Worm (Caenorhabditis elegans): ENCODE results near the gene oac-24.

Gene oac-24

ce11 chrV:4676812-4677211 lies 33.8 kb upstream of the oac-24 start:
- TF ChIP-seq pes-1 (GFP tag; IDR thresholded peaks at IDR 0.05) = no peak

DNA sequence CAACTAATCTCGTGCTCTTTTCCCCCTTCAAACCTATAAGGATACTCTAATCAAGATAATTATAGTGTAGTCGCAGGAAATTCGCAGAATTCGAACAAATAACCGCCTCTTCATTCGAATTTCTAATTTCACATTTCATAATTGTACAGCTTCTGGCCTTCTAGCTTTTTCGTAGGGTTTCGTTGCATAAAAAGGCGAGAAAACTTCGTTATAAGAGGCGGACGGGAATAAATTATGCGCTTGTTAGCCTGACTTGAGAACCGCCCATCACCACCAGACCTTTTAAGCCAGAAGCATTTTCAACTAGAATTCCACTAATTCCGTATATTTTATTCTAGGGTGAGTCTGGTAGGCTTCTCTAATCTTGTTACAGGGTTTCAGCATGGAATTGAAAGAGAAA lies 28.9 kb upstream of the oac-24 start, which contains the start of gene K03B4.4:
TSS of gene K03B4.4 (plus strand) at position 301 of the 400 bp plus-strand sequence.
- TF ChIP-seq F13C5.2 (tag; optimal IDR thresholded peaks at IDR 0.05) = no peak
- TF ChIP-seq hmg-4 (GFP tag; optimal IDR thresholded peaks at IDR 0.05) = no peak
- TF ChIP-seq scrt-1 (GFP tag; IDR thresholded peaks at IDR 0.05) = no peak
- TF ChIP-seq flt-1 (GFP tag; IDR thresholded peaks at IDR 0.05) = no peak
- no peak for TF ChIP-seq aly-1 (tag; optimal IDR thresholded peaks at IDR 0.05)
- no peak for TF ChIP-seq pes-1 (GFP tag; IDR thresholded peaks at IDR 0.05)
- no peak for TF ChIP-seq B0310.2 (tag; optimal IDR thresholded peaks at IDR 0.05)

DNA sequence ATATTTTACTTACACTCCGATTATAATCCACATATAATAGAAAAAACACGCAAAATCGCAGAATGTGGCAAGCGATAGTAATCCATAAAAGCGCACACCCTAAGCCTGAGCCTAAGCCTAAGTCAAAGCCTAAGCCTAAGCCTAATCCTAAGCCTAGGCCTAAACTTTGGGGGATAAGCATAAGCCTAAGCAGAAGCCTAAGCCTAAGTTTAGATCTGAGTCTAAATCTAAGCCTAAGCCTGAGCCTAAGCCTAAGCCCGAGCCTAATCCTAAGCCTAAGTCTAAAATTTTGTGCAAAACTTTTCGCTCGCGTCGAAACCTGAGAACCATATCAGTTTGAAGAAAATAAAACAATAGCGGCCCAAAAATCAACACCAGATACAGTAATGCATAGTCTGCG lies 26.4 kb upstream of the oac-24 start:
- TF ChIP-seq hmg-4 (GFP tag; optimal IDR thresholded peaks at IDR 0.05) = no peak
- peak; percentile 73 for TF ChIP-seq ceh-36 (tag; optimal IDR thresholded peaks at IDR 0.05)
- TF ChIP-seq hmbx-1 (tag; optimal IDR thresholded peaks at IDR 0.05) = no peak
- TF ChIP-seq ceh-13 (GFP tag; optimal IDR thresholded peaks at IDR 0.05) = no peak

- TF ChIP-seq ets-7 (tag; optimal IDR thresholded peaks at IDR 0.05) (no peak), pes-1 (GFP tag; IDR thresholded peaks at IDR 0.05) (no peak), scrt-1 (GFP tag; IDR thresholded peaks at IDR 0.05) (no peak), hmg-4 (GFP tag; optimal IDR thresholded peaks at IDR 0.05) (no peak), tra-4 (tag; optimal IDR thresholded peaks at IDR 0.05) (no peak), ama-1 (optimal IDR thresholded peaks at IDR 0.05) (no peak), sea-1 (GFP tag; conservative IDR thresholded peaks at IDR 0.05) (no peak), ceh-36 (tag; optimal IDR thresholded peaks at IDR 0.05) (no peak), F13C5.2 (tag; optimal IDR thresholded peaks at IDR 0.05) (peak; percentile 54)
These were observed 23.7 kb upstream of the oac-24 start, which contains the start of gene taf-10 for ce11 chrV:4686680-4687470. TSS of gene taf-10 (plus strand) at chrV:4687103.

DNA sequence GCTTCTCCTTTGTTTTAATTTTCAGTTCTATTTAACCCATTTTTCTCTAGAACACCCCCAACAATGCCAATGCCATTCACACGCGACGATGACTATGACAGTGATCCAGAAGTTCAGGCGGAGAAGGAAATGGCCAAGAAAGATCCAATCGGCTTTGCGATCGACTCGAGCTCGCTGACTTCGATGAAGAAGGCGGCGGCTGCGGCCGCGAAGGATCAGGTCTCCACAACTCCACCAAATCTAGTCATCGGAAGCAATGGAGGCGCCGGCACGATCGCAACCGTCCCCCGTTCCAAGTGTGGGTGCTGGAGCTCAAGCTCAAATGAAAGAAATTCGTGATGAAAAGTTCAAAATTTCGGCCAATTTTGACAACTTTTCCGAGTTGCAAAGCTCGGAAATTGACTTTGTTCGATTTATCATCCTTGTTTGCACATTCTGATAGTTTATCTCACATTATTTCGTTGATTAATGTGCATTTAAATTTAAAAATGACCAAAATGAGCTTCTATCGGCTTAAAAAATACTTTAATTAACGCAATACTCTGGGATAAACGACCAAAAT lies 22.5 kb upstream of the oac-24 start, which contains the start of gene K03B4.2:
TSS of gene K03B4.2 (plus strand) at position 51 of the 562 bp plus-strand sequence.
- no peak for TF ChIP-seq aly-1 (tag; optimal IDR thresholded peaks at IDR 0.05)

ce11 chrV:4689234-4689633 lies 21.3 kb upstream of the oac-24 start, which contains the start of gene K03B4.1:
TSS of gene K03B4.1 (plus strand) at chrV:4689330.
- TF ChIP-seq flt-1 (GFP tag; IDR thresholded peaks at IDR 0.05) = no peak
- TF ChIP-seq tra-4 (tag; optimal IDR thresholded peaks at IDR 0.05) = no peak
- no peak for TF ChIP-seq hnd-1 (tag; optimal IDR thresholded peaks at IDR 0.05)
- TF ChIP-seq aly-1 (tag; optimal IDR thresholded peaks at IDR 0.05) = no peak
- no peak for TF ChIP-seq hmg-4 (GFP tag; optimal IDR thresholded peaks at IDR 0.05)
- no peak for TF ChIP-seq F13C5.2 (tag; optimal IDR thresholded peaks at IDR 0.05)
- TF ChIP-seq ceh-36 (tag; optimal IDR thresholded peaks at IDR 0.05) = no peak
- TF ChIP-seq sea-1 (GFP tag; conservative IDR thresholded peaks at IDR 0.05) = no peak
- no peak for TF ChIP-seq tbx-11 (GFP tag; IDR thresholded peaks at IDR 0.05)
- no peak for TF ChIP-seq ets-7 (tag; optimal IDR thresholded peaks at IDR 0.05)
- TF ChIP-seq ama-1 (optimal IDR thresholded peaks at IDR 0.05) = no peak
- no peak for TF ChIP-seq scrt-1 (GFP tag; IDR thresholded peaks at IDR 0.05)
- no peak for TF ChIP-seq tbx-37 (GFP tag; conservative IDR thresholded peaks at IDR 0.05)

DNA sequence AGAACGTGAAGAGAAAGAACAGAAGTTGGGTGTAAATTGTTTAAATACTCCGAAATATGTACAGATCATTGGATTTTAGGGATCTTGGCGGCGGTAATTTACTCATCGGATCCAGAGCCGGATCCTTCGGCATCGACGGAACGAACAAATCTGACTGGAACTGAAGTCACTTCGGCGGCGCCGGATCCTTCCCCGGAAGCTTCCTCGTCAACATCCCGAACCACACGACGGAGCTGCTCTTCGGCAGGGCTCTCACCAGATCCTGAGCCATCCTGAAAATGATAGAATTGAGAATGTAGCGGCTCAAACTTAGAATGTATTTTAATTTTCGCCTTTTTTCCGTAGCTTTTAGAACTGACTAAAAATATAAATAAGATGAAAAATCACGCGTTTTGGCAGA lies 18.9 kb upstream of the oac-24 start:
- TF ChIP-seq sea-1 (GFP tag; conservative IDR thresholded peaks at IDR 0.05) (no peak), ceh-36 (tag; optimal IDR thresholded peaks at IDR 0.05) (no peak), pes-1 (GFP tag; IDR thresholded peaks at IDR 0.05) (no peak), tbx-37 (GFP tag; conservative IDR thresholded peaks at IDR 0.05) (no peak), hmbx-1 (tag; optimal IDR thresholded peaks at IDR 0.05) (no peak), F13C5.2 (tag; optimal IDR thresholded peaks at IDR 0.05) (no peak), ets-7 (tag; optimal IDR thresholded peaks at IDR 0.05) (no peak)

- TF ChIP-seq tbx-37 (GFP tag; conservative IDR thresholded peaks at IDR 0.05) (no peak), hmbx-1 (tag; optimal IDR thresholded peaks at IDR 0.05) (no peak), tra-4 (tag; optimal IDR thresholded peaks at IDR 0.05) (no peak), ets-7 (tag; optimal IDR thresholded peaks at IDR 0.05) (no peak), ama-1 (optimal IDR thresholded peaks at IDR 0.05) (no peak), ceh-36 (tag; optimal IDR thresholded peaks at IDR 0.05) (no peak), aly-1 (tag; optimal IDR thresholded peaks at IDR 0.05) (no peak), ceh-13 (GFP tag; optimal IDR thresholded peaks at IDR 0.05) (no peak), B0310.2 (tag; optimal IDR thresholded peaks at IDR 0.05) (no peak)
These were observed 17.9 kb upstream of the oac-24 start, which contains the start of gene cpg-8 for ce11 chrV:4692382-4693281. TSS of gene cpg-8 (minus strand) at chrV:4692432.
